Fruit fly (Drosophila melanogaster) whole organism, embryonic: ENCODE measurements around the gene Slimp.

ENCODE experiments used
- Atf6 ChIP-seq: fragments of 200-800 bp; sonication (Bioruptor generic); IDR thresholded peaks from 2 replicates; pipeline ENCODE4 v1.3.6; 2022; ENCODE audit warnings: missing biosample characterization, missing genetic modification characterization
- Blimp-1 ChIP-seq: fragments of 200-800 bp; sonication (Bioruptor generic); optimal IDR thresholded peaks from 3 replicates; lab custom pipeline; 2018; ENCODE audit warnings: missing biosample characterization, missing genetic modification characterization, mild to moderate bottlenecking, moderate library complexity, missing genetic modification reagents
- CG14710 ChIP-seq: fragments of 200-800 bp; sonication (Bioruptor generic); optimal IDR thresholded peaks from 3 replicates; lab custom pipeline; 2019; ENCODE audit warnings: missing biosample characterization, mild to moderate bottlenecking, missing genetic modification characterization, moderate library complexity
- CG15479 ChIP-seq: fragments of 200-800 bp; sonication (Bioruptor generic); optimal IDR thresholded peaks from 3 replicates; lab custom pipeline; 2019; ENCODE audit warnings: missing biosample characterization, mild to moderate bottlenecking, missing genetic modification characterization, moderate library complexity
- CG1792 ChIP-seq: fragments of 200-800 bp; sonication (Bioruptor generic); optimal IDR thresholded peaks from 2 replicates; lab custom pipeline; 2016; ENCODE audit warnings: missing biosample characterization, missing genetic modification characterization
- CG2712 ChIP-seq: fragments of 200-800 bp; optimal IDR thresholded peaks from 3 replicates; lab custom pipeline; 2019; ENCODE audit warnings: missing biosample characterization, mild to moderate bottlenecking, missing genetic modification characterization, moderate library complexity
- CG31365 ChIP-seq: fragments of 200-800 bp; sonication (Bioruptor generic); optimal IDR thresholded peaks from 2 replicates; lab custom pipeline; 2018; ENCODE audit warnings: missing biosample characterization, mild to moderate bottlenecking, missing genetic modification characterization
- CG3726 ChIP-seq: fragments of 200-800 bp; sonication (Bioruptor generic); IDR thresholded peaks from 3 replicates; pipeline ENCODE4, ENCODE4 v1.3.6; 2022; ENCODE audit warnings: missing biosample characterization, missing genetic modification characterization
- CG4282 ChIP-seq: fragments of 200-800 bp; sonication (Bioruptor generic); optimal IDR thresholded peaks from 2 replicates; lab custom pipeline; 2016; ENCODE audit warnings: missing biosample characterization, missing genetic modification characterization
- CG43689 ChIP-seq: fragments of 200-800 bp; sonication (Bioruptor generic); IDR thresholded peaks from 2 replicates; pipeline ENCODE4 v1.3.6; 2022; ENCODE audit warnings: missing biosample characterization, missing genetic modification characterization
- CG4854 ChIP-seq: fragments of 200-800 bp; sonication (Bioruptor generic); optimal IDR thresholded peaks from 2 replicates; lab custom pipeline; 2016; ENCODE audit warnings: missing biosample characterization, missing genetic modification characterization, inconsistent platforms
- CG6654 ChIP-seq: fragments of 200-800 bp; sonication (Bioruptor generic); optimal IDR thresholded peaks from 2 replicates; lab custom pipeline; 2017; ENCODE audit warnings: missing biosample characterization, mild to moderate bottlenecking, missing genetic modification characterization
- CG7745 ChIP-seq: fragments of 200-800 bp; sonication (Bioruptor generic); optimal IDR thresholded peaks from 2 replicates; lab custom pipeline; 2018; ENCODE audit warnings: missing biosample characterization, mild to moderate bottlenecking, missing genetic modification characterization, moderate library complexity
- CG9437 ChIP-seq: fragments of 200-800 bp; sonication (Bioruptor generic); optimal IDR thresholded peaks from 2 replicates; lab custom pipeline; 2018; ENCODE audit warnings: missing biosample characterization, mild to moderate bottlenecking, missing genetic modification characterization
- CG9932 ChIP-seq: fragments of 200-800 bp; sonication (Bioruptor generic); IDR thresholded peaks from 2 replicates; pipeline ENCODE4 v1.3.6; 2022; ENCODE audit warnings: missing biosample characterization, missing genetic modification characterization
- D19A ChIP-seq: fragments of 200-800 bp; optimal IDR thresholded peaks from 3 replicates; lab custom pipeline; 2019; ENCODE audit warnings: missing biosample characterization, mild to moderate bottlenecking, missing genetic modification characterization, moderate library complexity
- E2f1 ChIP-seq: fragments of 200-800 bp; sonication (Bioruptor generic); IDR thresholded peaks from 2 replicates; pipeline ENCODE4 v1.3.6; 2022; ENCODE audit warnings: missing biosample characterization, missing genetic modification characterization
- Ets97D ChIP-seq: fragments of 200-800 bp; sonication (Bioruptor generic); optimal IDR thresholded peaks from 3 replicates; lab custom pipeline; 2016; ENCODE audit warnings: missing biosample characterization, missing genetic modification characterization
- HLHmδ ChIP-seq: fragments of 200-800 bp; sonication (Bioruptor generic); optimal IDR thresholded peaks from 2 replicates; lab custom pipeline; 2018; ENCODE audit warnings: missing biosample characterization, mild to moderate bottlenecking, missing genetic modification characterization, moderate library complexity
- HmgZ ChIP-seq: fragments of 200-800 bp; sonication (Bioruptor generic); optimal IDR thresholded peaks from 2 replicates; lab custom pipeline; 2018; ENCODE audit warnings: missing biosample characterization, mild to moderate bottlenecking, missing genetic modification characterization
- Hmx ChIP-seq: fragments of 200-800 bp; sonication (Bioruptor generic); optimal IDR thresholded peaks from 2 replicates; lab custom pipeline; 2016; ENCODE audit warnings: missing biosample characterization, missing genetic modification characterization
- Hr51 ChIP-seq, 2 experiments: fragments of 200-800 bp; sonication (Bioruptor generic); optimal IDR thresholded peaks; 2 replicates in 1 of 2; 3 replicates in 1 of 2; lab custom pipeline; 2016 to 2018; ENCODE audit warnings: missing biosample characterization in 2 of 2, missing genetic modification characterization in 2 of 2, mild to moderate bottlenecking in 1 of 2, moderate library complexity in 1 of 2
- Lpt ChIP-seq: fragments of >200 bp; optimal IDR thresholded peaks from 2 replicates; lab custom pipeline; 2018; ENCODE audit warnings: missing biosample characterization, missing genetic modification characterization
- MBD-R2 ChIP-seq: fragments of 200-800 bp; sonication (Bioruptor generic); IDR thresholded peaks from 2 replicates; pipeline ENCODE4 v1.3.6; 2022; ENCODE audit warnings: missing biosample characterization, missing genetic modification characterization
- Mes4 ChIP-seq: fragments of 200-800 bp; sonication (Bioruptor generic); optimal IDR thresholded peaks from 2 replicates; lab custom pipeline; 2016; ENCODE audit warnings: missing biosample characterization, missing genetic modification characterization
- NFAT ChIP-seq: fragments of 200-800 bp; sonication (Bioruptor generic); IDR thresholded peaks from 2 replicates; pipeline ENCODE4 v1.3.6; 2022; ENCODE audit warnings: missing biosample characterization, missing genetic modification characterization
- NK7.1 ChIP-seq: fragments of 200-800 bp; sonication (Bioruptor generic); optimal IDR thresholded peaks from 3 replicates; lab custom pipeline; 2016; ENCODE audit warnings: missing biosample characterization, missing genetic modification characterization
- Nf-YB ChIP-seq: fragments of 200-800 bp; sonication (Bioruptor generic); optimal IDR thresholded peaks from 3 replicates; lab custom pipeline; 2019; ENCODE audit warnings: missing biosample characterization, mild to moderate bottlenecking, missing genetic modification characterization, moderate library complexity
- Sin3A ChIP-seq: fragments of >200 bp; optimal IDR thresholded peaks from 2 replicates; lab custom pipeline; 2018
- amos ChIP-seq: fragments of 200-800 bp; sonication (Bioruptor generic); IDR thresholded peaks from 2 replicates; pipeline ENCODE4 v1.3.6; 2022; ENCODE audit warnings: missing biosample characterization, missing genetic modification characterization; ENCODE audit not compliant: partially characterized antibody
- crol ChIP-seq: fragments of 200-800 bp; sonication (Bioruptor generic); IDR thresholded peaks from 2 replicates; pipeline ENCODE4 v1.3.6; 2022; ENCODE audit warnings: missing biosample characterization, missing genetic modification characterization
- cwo ChIP-seq: fragments of 200-800 bp; sonication (Bioruptor generic); optimal IDR thresholded peaks from 3 replicates; lab custom pipeline; 2017; ENCODE audit warnings: missing biosample characterization, missing genetic modification characterization, mild to moderate bottlenecking, moderate library complexity, missing genetic modification reagents
- dm ChIP-seq: fragments of 200-800 bp; sonication (Bioruptor generic); optimal IDR thresholded peaks from 3 replicates; lab custom pipeline; 2016; ENCODE audit warnings: missing biosample characterization, missing genetic modification characterization
- ind ChIP-seq: fragments of 200-800 bp; sonication (Bioruptor generic); optimal IDR thresholded peaks from 3 replicates; lab custom pipeline; 2016; ENCODE audit warnings: missing biosample characterization, missing genetic modification characterization
- luna ChIP-seq: fragments of 200-800 bp; sonication (Bioruptor generic); optimal IDR thresholded peaks from 2 replicates; lab custom pipeline; 2016; ENCODE audit warnings: missing biosample characterization, missing genetic modification characterization
- odd ChIP-seq: fragments of 200-800 bp; sonication (Bioruptor generic); optimal IDR thresholded peaks from 2 replicates; lab custom pipeline; 2017; ENCODE audit warnings: missing biosample characterization, mild to moderate bottlenecking, missing genetic modification characterization
- org-1 ChIP-seq: fragments of 200-800 bp; sonication (Bioruptor generic); optimal IDR thresholded peaks from 2 replicates; lab custom pipeline; 2017; ENCODE audit warnings: missing biosample characterization, missing genetic modification characterization
- otp ChIP-seq: fragments of 200-800 bp; sonication (Bioruptor generic); IDR thresholded peaks from 3 replicates; pipeline ENCODE4, ENCODE4 v1.3.6; 2022; ENCODE audit warnings: missing biosample characterization, missing genetic modification characterization
- pum ChIP-seq: fragments of 200-800 bp; sonication (Bioruptor generic); optimal IDR thresholded peaks from 2 replicates; lab custom pipeline; 2016; ENCODE audit warnings: missing biosample characterization, missing genetic modification characterization
- row ChIP-seq: fragments of 200-800 bp; sonication (Bioruptor generic); IDR thresholded peaks from 3 replicates; pipeline ENCODE4 v1.3.6; 2022; ENCODE audit warnings: missing biosample characterization, missing genetic modification characterization
- seq ChIP-seq: fragments of 200-800 bp; sonication (Bioruptor generic); IDR thresholded peaks from 2 replicates; pipeline ENCODE4 v1.3.6; 2022; ENCODE audit warnings: missing biosample characterization, missing genetic modification characterization
- shn ChIP-seq: fragments of 200-800 bp; sonication (Bioruptor generic); optimal IDR thresholded peaks from 3 replicates; lab custom pipeline; 2016; ENCODE audit warnings: missing biosample characterization, missing genetic modification characterization
- slbo ChIP-seq: fragments of 200-800 bp; sonication (Bioruptor generic); IDR thresholded peaks from 2 replicates; pipeline ENCODE4 v1.3.6; 2022; ENCODE audit warnings: missing biosample characterization, missing genetic modification characterization
- so ChIP-seq: fragments of 200-800 bp; sonication (Bioruptor generic); IDR thresholded peaks from 3 replicates; pipeline ENCODE4 v1.3.6; 2022; ENCODE audit warnings: missing biosample characterization, missing genetic modification characterization
- ssp ChIP-seq: fragments of 200-800 bp; sonication (Bioruptor generic); IDR thresholded peaks from 2 replicates; pipeline ENCODE4 v1.3.6; 2022; ENCODE audit warnings: missing biosample characterization, missing genetic modification characterization
- tap ChIP-seq: fragments of 200-800 bp; optimal IDR thresholded peaks from 3 replicates; lab custom pipeline; 2019; ENCODE audit warnings: missing biosample characterization, mild to moderate bottlenecking, missing genetic modification characterization, moderate library complexity
- tio ChIP-seq: fragments of 200-800 bp; sonication (Bioruptor generic); optimal IDR thresholded peaks from 2 replicates; lab custom pipeline; 2017; ENCODE audit warnings: missing biosample characterization, missing genetic modification characterization, inconsistent platforms
- trem ChIP-seq: fragments of 200-800 bp; optimal IDR thresholded peaks from 3 replicates; lab custom pipeline; 2019; ENCODE audit warnings: missing biosample characterization, mild to moderate bottlenecking, missing genetic modification characterization, moderate library complexity
- vnd ChIP-seq: fragments of 200-800 bp; sonication (Bioruptor generic); IDR thresholded peaks from 3 replicates; pipeline ENCODE4 v1.3.6; 2022; ENCODE audit warnings: missing biosample characterization, missing genetic modification characterization; ENCODE audit not compliant: partially characterized antibody
- wek ChIP-seq: fragments of 200-800 bp; sonication (Bioruptor generic); optimal IDR thresholded peaks from 3 replicates; lab custom pipeline; 2018; ENCODE audit warnings: missing biosample characterization, mild to moderate bottlenecking, missing genetic modification characterization, moderate library complexity
- z ChIP-seq: fragments of 200-800 bp; sonication (Bioruptor generic); IDR thresholded peaks from 3 replicates; pipeline ENCODE4 v1.3.6; 2022; ENCODE audit warnings: missing biosample characterization, missing genetic modification characterization
- zen2 ChIP-seq: fragments of 200-800 bp; sonication (Bioruptor generic); IDR thresholded peaks from 3 replicates; pipeline ENCODE4 v1.3.6; 2022; ENCODE audit warnings: missing biosample characterization, missing genetic modification characterization; ENCODE audit not compliant: partially characterized antibody
- zfh1 ChIP-seq: fragments of 200-800 bp; sonication (Bioruptor generic); IDR thresholded peaks from 3 replicates; pipeline ENCODE4 v1.3.6; 2022; ENCODE audit warnings: missing biosample characterization, missing genetic modification characterization

Gene Slimp

dm6 chr3R:24186188-24186587 is 37.4 kb upstream of the Slimp start, which contains the start of gene mora (continued):
- TF ChIP-seq E2f1 (GFP tag; lab: Robert Waterston, UW) (no peak), vnd (no peak), z (GFP tag; lab: Robert Waterston, UW) (no peak), so (no peak), Sin3A (lab: Kevin White, UChicago) (peak; percentile 40), CG1792 (no peak), amos (GFP tag; lab: Robert Waterston, UW) (peak; percentile 13; the same call in 1 of the 2 replicates), row (GFP tag; lab: Robert Waterston, UW) (peak; percentile 11; the same call in 1 of the 3 replicates), crol (GFP tag; lab: Robert Waterston, UW) (0 out of 2 replicates have a peak, but pooled peaks have one; percentile 32), Ets97D (GFP tag; lab: Kevin White, UChicago) (peak; percentile 17), Atf6 (no peak), ind (GFP tag; lab: Kevin White, UChicago) (no peak), CG9932 (GFP tag; lab: Robert Waterston, UW) (no peak), CG3726 (GFP tag; lab: Robert Waterston, UW) (no peak), CG9437 (GFP tag; lab: Kevin White, UChicago) (peak; percentile 22), Hmx (no peak), cwo (GFP tag; lab: Kevin White, UChicago) (no peak), Blimp-1 (GFP tag; lab: Kevin White, UChicago) (no peak), CG14710 (peak; percentile 40), Hr51 (GFP tag; optimal IDR thresholded peaks at IDR 0.05; lab: Kevin White, UChicago) (no peak), NK7.1 (GFP tag; lab: Kevin White, UChicago) (no peak), CG4282 (GFP tag; lab: Kevin White, UChicago) (no peak), CG2712 (tag; lab: Kevin White, UChicago) (no peak), NFAT (no peak), pum (GFP tag; lab: Kevin White, UChicago) (no peak), Nf-YB (GFP tag; lab: Kevin White, UChicago) (no peak), dm (GFP tag; lab: Kevin White, UChicago) (no peak), tio (GFP tag; lab: Kevin White, UChicago) (no peak), org-1 (GFP tag; lab: Kevin White, UChicago) (no peak), zfh1 (GFP tag; lab: Robert Waterston, UW) (no peak), tap (tag; lab: Kevin White, UChicago) (no peak), CG4854 (GFP tag; lab: Kevin White, UChicago) (no peak), CG31365 (tag; lab: Kevin White, UChicago) (no peak), D19A (tag; lab: Kevin White, UChicago) (no peak), wek (GFP tag; lab: Kevin White, UChicago) (peak; percentile 11), CG7745 (tag; lab: Kevin White, UChicago) (no peak), seq (GFP tag; lab: Robert Waterston, UW) (no peak), shn (GFP tag; lab: Kevin White, UChicago) (no peak), slbo (GFP tag; lab: Robert Waterston, UW) (no peak), Lpt (no peak), CG6654 (GFP tag; lab: Kevin White, UChicago) (no peak), luna (GFP tag; lab: Kevin White, UChicago) (no peak), CG15479 (GFP tag; lab: Kevin White, UChicago) (no peak), zen2 (no peak), ssp (GFP tag; lab: Robert Waterston, UW) (no peak), HLHmδ (GFP tag; lab: Kevin White, UChicago) (no peak), MBD-R2 (GFP tag; lab: Robert Waterston, UW) (peak; percentile 36; the same call in 1 of the 2 replicates), CG43689 (GFP tag; lab: Robert Waterston, UW) (no peak), otp (GFP tag; lab: Robert Waterston, UW) (no peak), HmgZ (tag; lab: Kevin White, UChicago) (no peak), Mes4 (no peak), odd (GFP tag; lab: Kevin White, UChicago) (no peak), trem (peak; percentile 26)
